Worm (Caenorhabditis elegans) whole organism, mixed stage, embryonic: ENCODE data around the gene tsp-12.

Experiments used
- M03D4.4 ChIP-seq: sonication (generic microtip); optimal IDR thresholded peaks from 2 replicates; lab custom pipeline; 2017; ENCODE audit warnings: mild to moderate bottlenecking, missing genetic modification characterization, missing compliant biosample characterization
- bed-3 ChIP-seq: fragments of 200-800 bp; sonication (Bioruptor generic); optimal IDR thresholded peaks from 3 replicates; lab custom pipeline; 2018; ENCODE audit warnings: mild to moderate bottlenecking, missing genetic modification characterization, moderate library complexity, missing compliant biosample characterization
- ceh-39 ChIP-seq: fragments of 150-350 bp; optimal IDR thresholded peaks from 2 replicates; lab custom pipeline; 2014; ENCODE audit warnings: missing biosample characterization, missing genetic modification characterization
- ceh-43 ChIP-seq: fragments of 200-800 bp; sonication (Bioruptor generic); optimal IDR thresholded peaks from 2 replicates; lab custom pipeline; 2018; ENCODE audit warnings: mild to moderate bottlenecking, missing genetic modification characterization, moderate library complexity, missing compliant biosample characterization
- ceh-83 ChIP-seq: fragments of 200-800 bp; sonication (Bioruptor generic); optimal IDR thresholded peaks from 2 replicates; lab custom pipeline; 2018; ENCODE audit warnings: mild to moderate bottlenecking, missing genetic modification characterization, missing compliant biosample characterization
- ces-1 ChIP-seq: fragments of 150-350 bp; optimal IDR thresholded peaks from 2 replicates; lab custom pipeline; 2014; ENCODE audit warnings: missing biosample characterization, missing genetic modification reagents, missing genetic modification characterization
- cnd-1 ChIP-seq: fragments of 200-800 bp; sonication (Bioruptor generic); optimal IDR thresholded peaks from 2 replicates; lab custom pipeline; 2018; ENCODE audit warnings: mild to moderate bottlenecking, missing genetic modification characterization, missing compliant biosample characterization
- elt-1 ChIP-seq: sonication (generic microtip); optimal IDR thresholded peaks from 2 replicates; lab custom pipeline; 2017; ENCODE audit warnings: missing genetic modification characterization, mild to moderate bottlenecking, missing compliant biosample characterization, antibody characterized with exemption, moderate library complexity, borderline replicate concordance; ENCODE audit not compliant: insufficient read depth
- elt-3 ChIP-seq: fragments of 150-350 bp; optimal IDR thresholded peaks from 2 replicates; lab custom pipeline; 2014; ENCODE audit warnings: missing biosample characterization, missing genetic modification characterization
- flh-1 ChIP-seq: fragments of 200-800 bp; sonication (Bioruptor generic); optimal IDR thresholded peaks from 2 replicates; lab custom pipeline; 2018; ENCODE audit warnings: mild to moderate bottlenecking, missing genetic modification characterization, moderate library complexity, missing compliant biosample characterization
- ham-2 ChIP-seq: fragments of 200-800 bp; sonication (Bioruptor generic); optimal IDR thresholded peaks from 2 replicates; lab custom pipeline; 2018; ENCODE audit warnings: mild to moderate bottlenecking, missing genetic modification characterization, missing compliant biosample characterization
- hlh-1 ChIP-seq: fragments of 150-350 bp; optimal IDR thresholded peaks from 2 replicates; lab custom pipeline; 2014; ENCODE audit warnings: missing biosample characterization, missing genetic modification reagents, missing genetic modification characterization
- lin-13 ChIP-seq: fragments of 150-350 bp; optimal IDR thresholded peaks from 2 replicates; lab custom pipeline; 2014; ENCODE audit warnings: missing biosample characterization, missing genetic modification characterization
- lin-32 ChIP-seq: fragments of 200-800 bp; sonication (Bioruptor generic); optimal IDR thresholded peaks from 2 replicates; lab custom pipeline; 2018; ENCODE audit warnings: mild to moderate bottlenecking, missing genetic modification characterization, missing compliant biosample characterization
- lsy-2 ChIP-seq: fragments of 150-350 bp; optimal IDR thresholded peaks from 2 replicates; lab custom pipeline; 2014; ENCODE audit warnings: missing biosample characterization, missing genetic modification characterization
- mab-5 ChIP-seq: fragments of 150-350 bp; optimal IDR thresholded peaks from 2 replicates; lab custom pipeline; 2014; ENCODE audit warnings: missing biosample characterization, missing genetic modification characterization
- mls-2 ChIP-seq: sonication (generic microtip); optimal IDR thresholded peaks from 2 replicates; lab custom pipeline; 2016; ENCODE audit warnings: mild to moderate bottlenecking, missing genetic modification characterization, moderate library complexity, missing compliant biosample characterization
- nhr-12 ChIP-seq: fragments of 150-350 bp; optimal IDR thresholded peaks from 2 replicates; lab custom pipeline; 2014; ENCODE audit warnings: missing biosample characterization, missing genetic modification characterization
- nhr-2 ChIP-seq: fragments of 150-350 bp; optimal IDR thresholded peaks from 2 replicates; lab custom pipeline; 2014; ENCODE audit warnings: missing biosample characterization, missing genetic modification characterization
- nhr-28 ChIP-seq: fragments of 150-350 bp; optimal IDR thresholded peaks from 2 replicates; lab custom pipeline; 2014; ENCODE audit warnings: missing biosample characterization, missing genetic modification characterization
- nhr-76 ChIP-seq: sonication (generic microtip); optimal IDR thresholded peaks from 2 replicates; lab custom pipeline; 2017; ENCODE audit warnings: missing biosample characterization, missing genetic modification characterization
- pha-4 ChIP-seq: fragments of 150-350 bp; optimal IDR thresholded peaks from 2 replicates; lab custom pipeline; 2018; ENCODE audit warnings: missing biosample characterization, missing genetic modification reagents, missing genetic modification characterization
- sem-2 ChIP-seq: fragments of 200-800 bp; sonication (Bioruptor generic); optimal IDR thresholded peaks from 2 replicates; lab custom pipeline; 2018; ENCODE audit warnings: mild to moderate bottlenecking, missing genetic modification characterization, missing compliant biosample characterization
- snpc-4 ChIP-seq: fragments of 150-350 bp; optimal IDR thresholded peaks from 2 replicates; lab custom pipeline; 2014; ENCODE audit warnings: missing biosample characterization, missing genetic modification characterization
- sptf-1 ChIP-seq: sonication (generic microtip); optimal IDR thresholded peaks from 2 replicates; lab custom pipeline; 2017; ENCODE audit warnings: mild to moderate bottlenecking, missing genetic modification characterization, moderate library complexity, missing compliant biosample characterization
- tbx-8 ChIP-seq: fragments of 200-800 bp; sonication (Bioruptor generic); optimal IDR thresholded peaks from 2 replicates; lab custom pipeline; 2018; ENCODE audit warnings: mild to moderate bottlenecking, missing genetic modification characterization, moderate library complexity, missing compliant biosample characterization
- unc-120 ChIP-seq: sonication (generic microtip); optimal IDR thresholded peaks from 2 replicates; lab custom pipeline; 2017; ENCODE audit warnings: missing genetic modification characterization, missing compliant biosample characterization; ENCODE audit not compliant: poor library complexity, severe bottlenecking
- unc-39 ChIP-seq: fragments of 150-350 bp; optimal IDR thresholded peaks from 2 replicates; lab custom pipeline; 2014; ENCODE audit warnings: missing biosample characterization, missing genetic modification characterization
- zip-8 ChIP-seq: fragments of 150-350 bp; optimal IDR thresholded peaks from 2 replicates; lab custom pipeline; 2014; ENCODE audit warnings: missing biosample characterization, missing genetic modification characterization
- ztf-11 ChIP-seq: fragments of 150-350 bp; optimal IDR thresholded peaks from 2 replicates; lab custom pipeline; 2014; ENCODE audit warnings: missing biosample characterization, missing genetic modification characterization

The tsp-12 gene

ce11 chrIV:10126544-10126943, 23.9 kb downstream of the tsp-12 start, which contains the start of gene ctf-18:
Gene ctf-18 (minus strand): TSS chrIV:10126644.
- TF ChIP-seq nhr-76 (tag; lab: Kevin White, UChicago): no peak
- TF ChIP-seq sem-2 (GFP tag; lab: Kevin White, UChicago): no peak
- TF ChIP-seq pha-4 (tag; lab: Kevin White, UChicago): no peak
- TF ChIP-seq nhr-12 (tag; lab: Kevin White, UChicago): no peak
- no peak for TF ChIP-seq elt-1 (tag; lab: Kevin White, UChicago)
- TF ChIP-seq lin-32 (GFP tag; lab: Kevin White, UChicago): no peak
- no peak for TF ChIP-seq ham-2 (GFP tag; lab: Kevin White, UChicago)
- no peak for TF ChIP-seq lin-13 (tag; lab: Kevin White, UChicago)
- TF ChIP-seq nhr-28 (tag; lab: Kevin White, UChicago): no peak
- TF ChIP-seq ztf-11: no peak
- TF ChIP-seq elt-3 (tag; lab: Kevin White, UChicago): no peak

ce11 chrIV:10122205-10122604, 28.2 kb downstream of the tsp-12 start, which contains the start of gene irld-21:
Gene irld-21 (minus strand): TSS chrIV:10122305.
- TF ChIP-seq cnd-1 (tag; lab: Kevin White, UChicago) (no peak), tbx-8 (GFP tag; lab: Kevin White, UChicago) (no peak), mab-5 (tag; lab: Kevin White, UChicago) (no peak), snpc-4 (tag; lab: Kevin White, UChicago) (no peak), M03D4.4 (no peak), lin-13 (tag; lab: Kevin White, UChicago) (no peak), nhr-2 (tag; lab: Kevin White, UChicago) (no peak), nhr-76 (tag; lab: Kevin White, UChicago) (no peak), bed-3 (GFP tag; lab: Kevin White, UChicago) (no peak), ceh-39 (tag; lab: Kevin White, UChicago) (no peak)

- TF ChIP-seq ceh-43 (no peak), nhr-2 (tag; lab: Kevin White, UChicago) (no peak), pha-4 (tag; lab: Kevin White, UChicago) (no peak), elt-1 (tag; lab: Kevin White, UChicago) (no peak), nhr-12 (tag; lab: Kevin White, UChicago) (no peak), mab-5 (tag; lab: Kevin White, UChicago) (no peak), flh-1 (GFP tag; lab: Kevin White, UChicago) (no peak), tbx-8 (GFP tag; lab: Kevin White, UChicago) (no peak), lin-13 (tag; lab: Kevin White, UChicago) (no peak), lin-32 (GFP tag; lab: Kevin White, UChicago) (no peak), ham-2 (GFP tag; lab: Kevin White, UChicago) (no peak), M03D4.4 (no peak), unc-120 (tag; lab: Kevin White, UChicago) (no peak), ceh-83 (no peak), lsy-2 (tag; lab: Kevin White, UChicago) (no peak), nhr-76 (tag; lab: Kevin White, UChicago) (no peak)
These were observed 33.6 kb downstream of the tsp-12 start for ce11 chrIV:10116765-10117164.

- TF ChIP-seq ces-1 (GFP tag; lab: Kevin White, UChicago) (no peak), pha-4 (tag; lab: Kevin White, UChicago) (no peak), sem-2 (GFP tag; lab: Kevin White, UChicago) (no peak), sptf-1 (tag; lab: Kevin White, UChicago) (no peak), cnd-1 (tag; lab: Kevin White, UChicago) (no peak), mab-5 (tag; lab: Kevin White, UChicago) (no peak), ceh-43 (no peak), ham-2 (GFP tag; lab: Kevin White, UChicago) (no peak), unc-39 (tag; lab: Kevin White, UChicago) (no peak), hlh-1 (tag; lab: Kevin White, UChicago) (no peak), zip-8 (tag; lab: Kevin White, UChicago) (no peak), M03D4.4 (no peak), flh-1 (GFP tag; lab: Kevin White, UChicago) (no peak), mls-2 (tag; lab: Kevin White, UChicago) (no peak), tbx-8 (GFP tag; lab: Kevin White, UChicago) (no peak), snpc-4 (tag; lab: Kevin White, UChicago) (no peak), lin-32 (GFP tag; lab: Kevin White, UChicago) (no peak)
These were observed 35.3 kb downstream of the tsp-12 start, which contains the start of gene C04G2.10 for ce11 chrIV:10115142-10115541. Gene C04G2.10 (plus strand): TSS chrIV:10115442.
